Fruit fly (Drosophila melanogaster): ENCODE measurements around the gene Brf.

The Brf gene

dm6 chr3R:17401289-17401752 is 10.2 kb upstream of the Brf start (continued):
- peak; percentile 27 for TF ChIP-seq pb (GFP tag; optimal IDR thresholded peaks at IDR 0.05)
- no peak for TF ChIP-seq prd (optimal IDR thresholded peaks at IDR 0.05)
- peak; percentile 59 for TF ChIP-seq prd (GFP tag; IDR thresholded peaks at IDR 0.05)
- peak; percentile 50 for TF ChIP-seq Nf-YC (tag; optimal IDR thresholded peaks at IDR 0.05)
- no peak for TF ChIP-seq CG5180 (GFP tag; optimal IDR thresholded peaks at IDR 0.05)
- TF ChIP-seq CG8924 (tag; optimal IDR thresholded peaks at IDR 0.05), result peak; percentile 66
- TF ChIP-seq CG31388 (GFP tag; optimal IDR thresholded peaks at IDR 0.05), result no peak
- TF ChIP-seq CG2678 (tag; optimal IDR thresholded peaks at IDR 0.05), result peak; percentile 59
- TF ChIP-seq caup (GFP tag; optimal IDR thresholded peaks at IDR 0.05; ENCODE audit: severe bottlenecking), result peak; percentile 11
- peak; percentile 72 for TF ChIP-seq vnd (GFP tag; IDR thresholded peaks at IDR 0.05; ENCODE audit: partially characterized antibody)
- TF ChIP-seq scrt (GFP tag; optimal IDR thresholded peaks at IDR 0.05), result peak; percentile 28
- no peak for TF ChIP-seq CG6254 (GFP tag; optimal IDR thresholded peaks at IDR 0.05)
- TF ChIP-seq cg (GFP tag; optimal IDR thresholded peaks at IDR 0.05), result no peak
- no peak for TF ChIP-seq trh (GFP tag; optimal IDR thresholded peaks at IDR 0.05)
- peak; percentile 81 for TF ChIP-seq CG1603 (tag; optimal IDR thresholded peaks at IDR 0.05)
- TF ChIP-seq chn (GFP tag; optimal IDR thresholded peaks at IDR 0.05), result peak; percentile 48
- peak; percentile 80 for TF ChIP-seq CG16813 (GFP tag; IDR thresholded peaks at IDR 0.05; ENCODE audit: partially characterized antibody)
- no peak for TF ChIP-seq kah (GFP tag; optimal IDR thresholded peaks at IDR 0.05)
- TF ChIP-seq wek (GFP tag; optimal IDR thresholded peaks at IDR 0.05), result no peak
- TF ChIP-seq CG18476 (GFP tag; optimal IDR thresholded peaks at IDR 0.05), result peak; percentile 23
- TF ChIP-seq NFAT (GFP tag; IDR thresholded peaks at IDR 0.05), result peak; percentile 43; the same call in 1 of the 2 replicates
- TF ChIP-seq zen (tag; optimal IDR thresholded peaks at IDR 0.05), result peak; percentile 38
- TF ChIP-seq tgo (GFP tag; IDR thresholded peaks at IDR 0.05), result peak; percentile 40; the same call in 1 of the 3 replicates
- TF ChIP-seq stc (GFP tag; IDR thresholded peaks at IDR 0.05), result 0 out of 2 replicates have a peak, but pooled peaks have one; percentile 32
- no peak for TF ChIP-seq Hr39 (optimal IDR thresholded peaks at IDR 0.05)
- peak; percentile 62 for TF ChIP-seq ranshi (GFP tag; IDR thresholded peaks at IDR 0.05)
- peak; percentile 53 for TF ChIP-seq fd3F (GFP tag; optimal IDR thresholded peaks at IDR 0.05)
- no peak for TF ChIP-seq CG1233 (GFP tag; optimal IDR thresholded peaks at IDR 0.05)
- TF ChIP-seq cato (GFP tag; optimal IDR thresholded peaks at IDR 0.05; ENCODE audit: borderline replicate concordance), result peak; percentile 6
- peak; percentile 86 for TF ChIP-seq Bgb (GFP tag; IDR thresholded peaks at IDR 0.05; ENCODE audit: partially characterized antibody)
- peak; percentile 48 for TF ChIP-seq CG17829 (tag; optimal IDR thresholded peaks at IDR 0.05)
- TF ChIP-seq Mad (GFP tag; optimal IDR thresholded peaks at IDR 0.05), result peak; percentile 12
- peak; percentile 13 for TF ChIP-seq schlank (tag; optimal IDR thresholded peaks at IDR 0.05)
- TF ChIP-seq CG6765 (GFP tag; optimal IDR thresholded peaks at IDR 0.05), result no peak
- TF ChIP-seq nerfin-2 (GFP tag; IDR thresholded peaks at IDR 0.05; ENCODE audit: partially characterized antibody), result peak; percentile 75
- peak; percentile 64 for TF ChIP-seq Dip3 (GFP tag; optimal IDR thresholded peaks at IDR 0.05)
- TF ChIP-seq knrl (GFP tag; IDR thresholded peaks at IDR 0.05; ENCODE audit: partially characterized antibody), result peak; percentile 86
- TF ChIP-seq Hr51 (GFP tag; optimal IDR thresholded peaks at IDR 0.05), result peak in 1 of 2 experiments; percentile 69
- peak; percentile 36 for TF ChIP-seq CG3163 (GFP tag; optimal IDR thresholded peaks at IDR 0.05)
- no peak for TF ChIP-seq zf30C (GFP tag; optimal IDR thresholded peaks at IDR 0.05)
- TF ChIP-seq CG43689 (GFP tag; IDR thresholded peaks at IDR 0.05), result no peak
- peak; percentile 75 for TF ChIP-seq CG12391 (tag; optimal IDR thresholded peaks at IDR 0.05)
- TF ChIP-seq mld (GFP tag; IDR thresholded peaks at IDR 0.05; ENCODE audit: partially characterized antibody), result 0 out of 3 replicates have a peak, but pooled peaks have one; percentile 41
- no peak for TF ChIP-seq CG12071 (GFP tag; optimal IDR thresholded peaks at IDR 0.05)
- peak; percentile 14 for TF ChIP-seq CG13296 (GFP tag; optimal IDR thresholded peaks at IDR 0.05)
- peak; percentile 63; the same call in 1 of the 3 replicates for TF ChIP-seq zen2 (GFP tag; IDR thresholded peaks at IDR 0.05; ENCODE audit: partially characterized antibody)
- peak; percentile 51; the same call in 2 of the 3 replicates for TF ChIP-seq so (GFP tag; IDR thresholded peaks at IDR 0.05)
- peak; percentile 74 for TF ChIP-seq CG14860 (GFP tag; IDR thresholded peaks at IDR 0.05; ENCODE audit: partially characterized antibody)
- TF ChIP-seq Dp (GFP tag; optimal IDR thresholded peaks at IDR 0.05), result peak; percentile 57
